Worm (Caenorhabditis elegans) whole organism, mixed stage, embryonic: Measurements from ENCODE around the gene srj-37.

ENCODE experiments used
- M03D4.4 ChIP-seq: sonication (generic microtip); optimal IDR thresholded peaks from 2 replicates; lab custom pipeline; 2017; ENCODE audit warnings: mild to moderate bottlenecking, missing genetic modification characterization, missing compliant biosample characterization
- bed-3 ChIP-seq: fragments of 200-800 bp; sonication (Bioruptor generic); optimal IDR thresholded peaks from 3 replicates; lab custom pipeline; 2018; ENCODE audit warnings: mild to moderate bottlenecking, missing genetic modification characterization, moderate library complexity, missing compliant biosample characterization
- blmp-1 ChIP-seq: fragments of 150-350 bp; optimal IDR thresholded peaks from 2 replicates; lab custom pipeline; 2014; ENCODE audit warnings: missing biosample characterization, missing genetic modification characterization
- ceh-39 ChIP-seq: fragments of 150-350 bp; optimal IDR thresholded peaks from 2 replicates; lab custom pipeline; 2014; ENCODE audit warnings: missing biosample characterization, missing genetic modification characterization
- ceh-43 ChIP-seq: fragments of 200-800 bp; sonication (Bioruptor generic); optimal IDR thresholded peaks from 2 replicates; lab custom pipeline; 2018; ENCODE audit warnings: mild to moderate bottlenecking, missing genetic modification characterization, moderate library complexity, missing compliant biosample characterization
- ces-1 ChIP-seq: fragments of 150-350 bp; optimal IDR thresholded peaks from 2 replicates; lab custom pipeline; 2014; ENCODE audit warnings: missing biosample characterization, missing genetic modification reagents, missing genetic modification characterization
- cnd-1 ChIP-seq: fragments of 200-800 bp; sonication (Bioruptor generic); optimal IDR thresholded peaks from 2 replicates; lab custom pipeline; 2018; ENCODE audit warnings: mild to moderate bottlenecking, missing genetic modification characterization, missing compliant biosample characterization
- drap-1 ChIP-seq: fragments of 200-800 bp; sonication (Bioruptor generic); optimal IDR thresholded peaks from 3 replicates; lab custom pipeline; 2018; ENCODE audit warnings: mild to moderate bottlenecking, missing genetic modification characterization, missing compliant biosample characterization
- elt-1 ChIP-seq: sonication (generic microtip); optimal IDR thresholded peaks from 2 replicates; lab custom pipeline; 2017; ENCODE audit warnings: missing genetic modification characterization, mild to moderate bottlenecking, missing compliant biosample characterization, antibody characterized with exemption, moderate library complexity, borderline replicate concordance; ENCODE audit not compliant: insufficient read depth
- elt-3 ChIP-seq: fragments of 150-350 bp; optimal IDR thresholded peaks from 2 replicates; lab custom pipeline; 2014; ENCODE audit warnings: missing biosample characterization, missing genetic modification characterization
- ham-2 ChIP-seq: fragments of 200-800 bp; sonication (Bioruptor generic); optimal IDR thresholded peaks from 2 replicates; lab custom pipeline; 2018; ENCODE audit warnings: mild to moderate bottlenecking, missing genetic modification characterization, missing compliant biosample characterization
- hlh-1 ChIP-seq: fragments of 150-350 bp; optimal IDR thresholded peaks from 2 replicates; lab custom pipeline; 2014; ENCODE audit warnings: missing biosample characterization, missing genetic modification reagents, missing genetic modification characterization
- lin-32 ChIP-seq: fragments of 200-800 bp; sonication (Bioruptor generic); optimal IDR thresholded peaks from 2 replicates; lab custom pipeline; 2018; ENCODE audit warnings: mild to moderate bottlenecking, missing genetic modification characterization, missing compliant biosample characterization
- lsy-2 ChIP-seq: fragments of 150-350 bp; optimal IDR thresholded peaks from 2 replicates; lab custom pipeline; 2014; ENCODE audit warnings: missing biosample characterization, missing genetic modification characterization
- mep-1 ChIP-seq: fragments of 150-350 bp; optimal IDR thresholded peaks from 2 replicates; lab custom pipeline; 2017; ENCODE audit warnings: missing biosample characterization, missing genetic modification reagents, missing genetic modification characterization, inconsistent platforms
- mls-2 ChIP-seq: sonication (generic microtip); optimal IDR thresholded peaks from 2 replicates; lab custom pipeline; 2016; ENCODE audit warnings: mild to moderate bottlenecking, missing genetic modification characterization, moderate library complexity, missing compliant biosample characterization
- nhr-12 ChIP-seq: fragments of 150-350 bp; optimal IDR thresholded peaks from 2 replicates; lab custom pipeline; 2014; ENCODE audit warnings: missing biosample characterization, missing genetic modification characterization
- nhr-2 ChIP-seq: fragments of 150-350 bp; optimal IDR thresholded peaks from 2 replicates; lab custom pipeline; 2014; ENCODE audit warnings: missing biosample characterization, missing genetic modification characterization
- nhr-28 ChIP-seq: fragments of 150-350 bp; optimal IDR thresholded peaks from 2 replicates; lab custom pipeline; 2014; ENCODE audit warnings: missing biosample characterization, missing genetic modification characterization
- nhr-76 ChIP-seq: sonication (generic microtip); optimal IDR thresholded peaks from 2 replicates; lab custom pipeline; 2017; ENCODE audit warnings: missing biosample characterization, missing genetic modification characterization
- pha-4 ChIP-seq: fragments of 150-350 bp; optimal IDR thresholded peaks from 2 replicates; lab custom pipeline; 2018; ENCODE audit warnings: missing biosample characterization, missing genetic modification reagents, missing genetic modification characterization
- sem-2 ChIP-seq: fragments of 200-800 bp; sonication (Bioruptor generic); optimal IDR thresholded peaks from 2 replicates; lab custom pipeline; 2018; ENCODE audit warnings: mild to moderate bottlenecking, missing genetic modification characterization, missing compliant biosample characterization
- snpc-4 ChIP-seq: fragments of 150-350 bp; optimal IDR thresholded peaks from 2 replicates; lab custom pipeline; 2014; ENCODE audit warnings: missing biosample characterization, missing genetic modification characterization
- sptf-1 ChIP-seq: sonication (generic microtip); optimal IDR thresholded peaks from 2 replicates; lab custom pipeline; 2017; ENCODE audit warnings: mild to moderate bottlenecking, missing genetic modification characterization, moderate library complexity, missing compliant biosample characterization
- unc-120 ChIP-seq: sonication (generic microtip); optimal IDR thresholded peaks from 2 replicates; lab custom pipeline; 2017; ENCODE audit warnings: missing genetic modification characterization, missing compliant biosample characterization; ENCODE audit not compliant: poor library complexity, severe bottlenecking
- unc-62 ChIP-seq: fragments of 150-350 bp; optimal IDR thresholded peaks from 2 replicates; lab custom pipeline; 2014; ENCODE audit warnings: missing biosample characterization, missing genetic modification reagents, missing genetic modification characterization
- zip-8 ChIP-seq: fragments of 150-350 bp; optimal IDR thresholded peaks from 2 replicates; lab custom pipeline; 2014; ENCODE audit warnings: missing biosample characterization, missing genetic modification characterization
- ztf-11 ChIP-seq: fragments of 150-350 bp; optimal IDR thresholded peaks from 2 replicates; lab custom pipeline; 2014; ENCODE audit warnings: missing biosample characterization, missing genetic modification characterization

The srj-37 gene

ce11 chrV:627585-627984 is 10.8 kb upstream of the srj-37 start, which contains the start of gene F48G7.8:
TSS of gene F48G7.8 (minus strand) at chrV:627685.
- TF ChIP-seq cnd-1 (tag; lab: Kevin White, UChicago): no peak
- no peak for TF ChIP-seq lsy-2 (tag; lab: Kevin White, UChicago)
- no peak for TF ChIP-seq blmp-1 (tag; lab: Kevin White, UChicago)
- no peak for TF ChIP-seq ceh-39 (tag; lab: Kevin White, UChicago)
- no peak for TF ChIP-seq elt-1 (tag; lab: Kevin White, UChicago)
- TF ChIP-seq sem-2: no peak
- TF ChIP-seq, all 35 proteins: peak for 0

ce11 chrV:628527-628926 is 9.9 kb upstream of the srj-37 start, which contains the start of gene F48G7.9:
TSS of gene F48G7.9 (minus strand) at chrV:628627.
- TF ChIP-seq elt-3 (tag; lab: Kevin White, UChicago): no peak
- no peak for TF ChIP-seq ztf-11
- TF ChIP-seq elt-1 (tag; lab: Kevin White, UChicago): no peak
- TF ChIP-seq, all 35 proteins: peak for 0

ce11 chrV:631832-632231 is 6.6 kb upstream of the srj-37 start:
- TF ChIP-seq nhr-2 (tag; lab: Kevin White, UChicago) (no peak), mep-1 (tag; lab: Kevin White, UChicago) (no peak), ztf-11 (no peak), nhr-12 (tag; lab: Kevin White, UChicago) (no peak)

ce11 chrV:634855-635254 is 3.6 kb upstream of the srj-37 start, which contains the start of gene F48G7.10:
TSS of gene F48G7.10 (minus strand) at chrV:634955.
- no peak for TF ChIP-seq sem-2
- TF ChIP-seq hlh-1 (tag; lab: Kevin White, UChicago): no peak
- no peak for TF ChIP-seq M03D4.4 (tag; lab: Kevin White, UChicago)
- TF ChIP-seq sptf-1 (tag; lab: Kevin White, UChicago): no peak
- no peak for TF ChIP-seq mep-1 (tag; lab: Kevin White, UChicago)
- TF ChIP-seq pha-4 (tag; lab: Kevin White, UChicago): no peak
- no peak for TF ChIP-seq elt-3 (tag; lab: Kevin White, UChicago)
- no peak for TF ChIP-seq nhr-28
- TF ChIP-seq ces-1: no peak
- TF ChIP-seq lin-32 (GFP tag; lab: Kevin White, UChicago): no peak
- TF ChIP-seq nhr-12 (tag; lab: Kevin White, UChicago): no peak
- TF ChIP-seq nhr-2 (tag; lab: Kevin White, UChicago): no peak
- no peak for TF ChIP-seq ceh-39 (tag; lab: Kevin White, UChicago)
- no peak for TF ChIP-seq mls-2
- TF ChIP-seq ham-2 (GFP tag; lab: Kevin White, UChicago): no peak
- no peak for TF ChIP-seq drap-1 (GFP tag; lab: Kevin White, UChicago)

- no peak for TF ChIP-seq mls-2
- no peak for TF ChIP-seq elt-3 (tag; lab: Kevin White, UChicago)
- no peak for TF ChIP-seq ces-1
- no peak for TF ChIP-seq drap-1 (GFP tag; lab: Kevin White, UChicago)
Observed at ce11 chrV:635630-636029, 2.8 kb upstream of the srj-37 start.

ce11 chrV:636281-636680 is 2.1 kb upstream of the srj-37 start, which contains the start of gene pals-31:
TSS of gene pals-31 (plus strand) at chrV:636581.
- TF ChIP-seq ceh-43 (GFP tag; lab: Kevin White, UChicago) (no peak), sptf-1 (tag; lab: Kevin White, UChicago) (no peak), nhr-76 (tag; lab: Kevin White, UChicago) (no peak), unc-62 (GFP tag; lab: Kevin White, UChicago) (no peak), nhr-28 (no peak), blmp-1 (tag; lab: Kevin White, UChicago) (no peak), snpc-4 (no peak), zip-8 (no peak), bed-3 (GFP tag; lab: Kevin White, UChicago) (no peak)

ce11 chrV:642750-643149 is 4.3 kb downstream of the srj-37 start, which contains the start of gene nhr-190:
TSS of gene nhr-190 (minus strand) at chrV:642924.
- TF ChIP-seq zip-8: no peak
- no peak for TF ChIP-seq lsy-2 (tag; lab: Kevin White, UChicago)
- TF ChIP-seq unc-120: peak; percentile 22
- no peak for TF ChIP-seq hlh-1 (tag; lab: Kevin White, UChicago)
- TF ChIP-seq nhr-76 (tag; lab: Kevin White, UChicago): no peak
- no peak for TF ChIP-seq nhr-28
- TF ChIP-seq ces-1: peak; percentile 41
- TF ChIP-seq ceh-39 (tag; lab: Kevin White, UChicago): no peak
- no peak for TF ChIP-seq unc-62 (GFP tag; lab: Kevin White, UChicago)
- TF ChIP-seq ham-2 (GFP tag; lab: Kevin White, UChicago): no peak
- TF ChIP-seq bed-3 (GFP tag; lab: Kevin White, UChicago): no peak
